Worm (Caenorhabditis elegans) whole organism, mixed stage, embryonic: ENCODE measurements around the gene ani-3.

Experiments used
- M03D4.4 ChIP-seq: sonication (generic microtip); optimal IDR thresholded peaks from 2 replicates; lab custom pipeline; 2017; ENCODE audit warnings: mild to moderate bottlenecking, missing genetic modification characterization, missing compliant biosample characterization
- bed-3 ChIP-seq: fragments of 200-800 bp; sonication (Bioruptor generic); optimal IDR thresholded peaks from 3 replicates; lab custom pipeline; 2018; ENCODE audit warnings: mild to moderate bottlenecking, missing genetic modification characterization, moderate library complexity, missing compliant biosample characterization
- ceh-39 ChIP-seq: fragments of 150-350 bp; optimal IDR thresholded peaks from 2 replicates; lab custom pipeline; 2014; ENCODE audit warnings: missing biosample characterization, missing genetic modification characterization
- ceh-43 ChIP-seq: fragments of 200-800 bp; sonication (Bioruptor generic); optimal IDR thresholded peaks from 2 replicates; lab custom pipeline; 2018; ENCODE audit warnings: mild to moderate bottlenecking, missing genetic modification characterization, moderate library complexity, missing compliant biosample characterization
- ceh-83 ChIP-seq: fragments of 200-800 bp; sonication (Bioruptor generic); optimal IDR thresholded peaks from 2 replicates; lab custom pipeline; 2018; ENCODE audit warnings: mild to moderate bottlenecking, missing genetic modification characterization, missing compliant biosample characterization
- ces-1 ChIP-seq: fragments of 150-350 bp; optimal IDR thresholded peaks from 2 replicates; lab custom pipeline; 2014; ENCODE audit warnings: missing biosample characterization, missing genetic modification reagents, missing genetic modification characterization
- cnd-1 ChIP-seq: fragments of 200-800 bp; sonication (Bioruptor generic); optimal IDR thresholded peaks from 2 replicates; lab custom pipeline; 2018; ENCODE audit warnings: mild to moderate bottlenecking, missing genetic modification characterization, missing compliant biosample characterization
- drap-1 ChIP-seq: fragments of 200-800 bp; sonication (Bioruptor generic); optimal IDR thresholded peaks from 3 replicates; lab custom pipeline; 2018; ENCODE audit warnings: mild to moderate bottlenecking, missing genetic modification characterization, missing compliant biosample characterization
- elt-1 ChIP-seq: sonication (generic microtip); optimal IDR thresholded peaks from 2 replicates; lab custom pipeline; 2017; ENCODE audit warnings: missing genetic modification characterization, mild to moderate bottlenecking, missing compliant biosample characterization, antibody characterized with exemption, moderate library complexity, borderline replicate concordance; ENCODE audit not compliant: insufficient read depth
- elt-3 ChIP-seq: fragments of 150-350 bp; optimal IDR thresholded peaks from 2 replicates; lab custom pipeline; 2014; ENCODE audit warnings: missing biosample characterization, missing genetic modification characterization
- flh-1 ChIP-seq: fragments of 200-800 bp; sonication (Bioruptor generic); optimal IDR thresholded peaks from 2 replicates; lab custom pipeline; 2018; ENCODE audit warnings: mild to moderate bottlenecking, missing genetic modification characterization, moderate library complexity, missing compliant biosample characterization
- ham-2 ChIP-seq: fragments of 200-800 bp; sonication (Bioruptor generic); optimal IDR thresholded peaks from 2 replicates; lab custom pipeline; 2018; ENCODE audit warnings: mild to moderate bottlenecking, missing genetic modification characterization, missing compliant biosample characterization
- hlh-1 ChIP-seq: fragments of 150-350 bp; optimal IDR thresholded peaks from 2 replicates; lab custom pipeline; 2014; ENCODE audit warnings: missing biosample characterization, missing genetic modification reagents, missing genetic modification characterization
- lin-13 ChIP-seq: fragments of 150-350 bp; optimal IDR thresholded peaks from 2 replicates; lab custom pipeline; 2014; ENCODE audit warnings: missing biosample characterization, missing genetic modification characterization
- lsy-2 ChIP-seq: fragments of 150-350 bp; optimal IDR thresholded peaks from 2 replicates; lab custom pipeline; 2014; ENCODE audit warnings: missing biosample characterization, missing genetic modification characterization
- mab-5 ChIP-seq: fragments of 150-350 bp; optimal IDR thresholded peaks from 2 replicates; lab custom pipeline; 2014; ENCODE audit warnings: missing biosample characterization, missing genetic modification characterization
- mep-1 ChIP-seq: fragments of 150-350 bp; optimal IDR thresholded peaks from 2 replicates; lab custom pipeline; 2017; ENCODE audit warnings: missing biosample characterization, missing genetic modification reagents, missing genetic modification characterization, inconsistent platforms
- mls-2 ChIP-seq: sonication (generic microtip); optimal IDR thresholded peaks from 2 replicates; lab custom pipeline; 2016; ENCODE audit warnings: mild to moderate bottlenecking, missing genetic modification characterization, moderate library complexity, missing compliant biosample characterization
- nhr-12 ChIP-seq: fragments of 150-350 bp; optimal IDR thresholded peaks from 2 replicates; lab custom pipeline; 2014; ENCODE audit warnings: missing biosample characterization, missing genetic modification characterization
- nhr-2 ChIP-seq: fragments of 150-350 bp; optimal IDR thresholded peaks from 2 replicates; lab custom pipeline; 2014; ENCODE audit warnings: missing biosample characterization, missing genetic modification characterization
- nhr-237 ChIP-seq: fragments of 150-350 bp; optimal IDR thresholded peaks from 2 replicates; lab custom pipeline; 2014; ENCODE audit warnings: missing biosample characterization, missing genetic modification characterization
- nhr-28 ChIP-seq: fragments of 150-350 bp; optimal IDR thresholded peaks from 2 replicates; lab custom pipeline; 2014; ENCODE audit warnings: missing biosample characterization, missing genetic modification characterization
- nhr-76 ChIP-seq: sonication (generic microtip); optimal IDR thresholded peaks from 2 replicates; lab custom pipeline; 2017; ENCODE audit warnings: missing biosample characterization, missing genetic modification characterization
- pha-4 ChIP-seq: fragments of 150-350 bp; optimal IDR thresholded peaks from 2 replicates; lab custom pipeline; 2018; ENCODE audit warnings: missing biosample characterization, missing genetic modification reagents, missing genetic modification characterization
- sem-2 ChIP-seq: fragments of 200-800 bp; sonication (Bioruptor generic); optimal IDR thresholded peaks from 2 replicates; lab custom pipeline; 2018; ENCODE audit warnings: mild to moderate bottlenecking, missing genetic modification characterization, missing compliant biosample characterization
- snpc-4 ChIP-seq: fragments of 150-350 bp; optimal IDR thresholded peaks from 2 replicates; lab custom pipeline; 2014; ENCODE audit warnings: missing biosample characterization, missing genetic modification characterization
- sptf-1 ChIP-seq: sonication (generic microtip); optimal IDR thresholded peaks from 2 replicates; lab custom pipeline; 2017; ENCODE audit warnings: mild to moderate bottlenecking, missing genetic modification characterization, moderate library complexity, missing compliant biosample characterization
- tbx-8 ChIP-seq: fragments of 200-800 bp; sonication (Bioruptor generic); optimal IDR thresholded peaks from 2 replicates; lab custom pipeline; 2018; ENCODE audit warnings: mild to moderate bottlenecking, missing genetic modification characterization, moderate library complexity, missing compliant biosample characterization
- unc-39 ChIP-seq: fragments of 150-350 bp; optimal IDR thresholded peaks from 2 replicates; lab custom pipeline; 2014; ENCODE audit warnings: missing biosample characterization, missing genetic modification characterization
- unc-62 ChIP-seq: fragments of 150-350 bp; optimal IDR thresholded peaks from 2 replicates; lab custom pipeline; 2014; ENCODE audit warnings: missing biosample characterization, missing genetic modification reagents, missing genetic modification characterization
- zip-8 ChIP-seq: fragments of 150-350 bp; optimal IDR thresholded peaks from 2 replicates; lab custom pipeline; 2014; ENCODE audit warnings: missing biosample characterization, missing genetic modification characterization
- ztf-11 ChIP-seq: fragments of 150-350 bp; optimal IDR thresholded peaks from 2 replicates; lab custom pipeline; 2014; ENCODE audit warnings: missing biosample characterization, missing genetic modification characterization

ani-3 gene

ce11 chrV:19738117-19738516, 40.6 kb downstream of the ani-3 start, which contains the start of gene fbxa-131:
Gene fbxa-131 (plus strand): TSS chrV:19738417.
- no peak for TF ChIP-seq M03D4.4
- no peak for TF ChIP-seq mep-1 (tag; lab: Kevin White, UChicago)
- no peak for TF ChIP-seq lin-13 (tag; lab: Kevin White, UChicago)
- TF ChIP-seq cnd-1 (tag; lab: Kevin White, UChicago): no peak
- TF ChIP-seq tbx-8 (GFP tag; lab: Kevin White, UChicago): no peak
- no peak for TF ChIP-seq ceh-83 (GFP tag; lab: Kevin White, UChicago)

ce11 chrV:19741034-19741433, 43.5 kb downstream of the ani-3 start, which contains the start of gene W04E12.2:
Gene W04E12.2 (minus strand): TSS chrV:19741134.
- TF ChIP-seq drap-1 (GFP tag; lab: Kevin White, UChicago): no peak
- no peak for TF ChIP-seq ztf-11 (tag; lab: Kevin White, UChicago)
- no peak for TF ChIP-seq cnd-1 (tag; lab: Kevin White, UChicago)
- TF ChIP-seq nhr-12 (tag; lab: Kevin White, UChicago): no peak
- TF ChIP-seq sem-2 (GFP tag; lab: Kevin White, UChicago): no peak
- no peak for TF ChIP-seq ceh-43
- TF ChIP-seq nhr-28 (tag; lab: Kevin White, UChicago): no peak
- no peak for TF ChIP-seq ceh-39
- TF ChIP-seq flh-1 (GFP tag; lab: Kevin White, UChicago): no peak
- no peak for TF ChIP-seq mab-5 (tag; lab: Kevin White, UChicago)
- TF ChIP-seq lsy-2: no peak
- no peak for TF ChIP-seq snpc-4 (tag; lab: Kevin White, UChicago)
- no peak for TF ChIP-seq ham-2
- TF ChIP-seq elt-3 (tag; lab: Kevin White, UChicago): no peak
- no peak for TF ChIP-seq zip-8 (tag; lab: Kevin White, UChicago)
- no peak for TF ChIP-seq nhr-76 (tag; lab: Kevin White, UChicago)
- TF ChIP-seq M03D4.4: no peak
- no peak for TF ChIP-seq bed-3 (GFP tag; lab: Kevin White, UChicago)
- TF ChIP-seq sptf-1 (tag; lab: Kevin White, UChicago): no peak

- no peak for TF ChIP-seq elt-1 (tag; lab: Kevin White, UChicago)
- no peak for TF ChIP-seq mep-1 (tag; lab: Kevin White, UChicago)
- TF ChIP-seq nhr-237 (tag; lab: Kevin White, UChicago): no peak
- no peak for TF ChIP-seq flh-1 (GFP tag; lab: Kevin White, UChicago)
- TF ChIP-seq ztf-11 (tag; lab: Kevin White, UChicago): no peak
- no peak for TF ChIP-seq ceh-83 (GFP tag; lab: Kevin White, UChicago)
- TF ChIP-seq ces-1 (GFP tag; lab: Kevin White, UChicago): no peak
- TF ChIP-seq ham-2: no peak
- TF ChIP-seq lsy-2: no peak
- TF ChIP-seq drap-1 (GFP tag; lab: Kevin White, UChicago): no peak
- TF ChIP-seq, all 35 proteins: peak for 0
Measured at ce11 chrV:19741651-19742050, 44.1 kb downstream of the ani-3 start, which contains the start of gene W04E12.3. Gene W04E12.3 (plus strand): TSS chrV:19741951.

ce11 chrV:19743305-19743704, 45.8 kb downstream of the ani-3 start, which contains the start of gene W04E12.4:
Gene W04E12.4 (plus strand): TSS chrV:19743605.
- TF ChIP-seq zip-8 (tag; lab: Kevin White, UChicago) (no peak), mls-2 (tag; lab: Kevin White, UChicago) (no peak), bed-3 (GFP tag; lab: Kevin White, UChicago) (no peak), mep-1 (tag; lab: Kevin White, UChicago) (no peak), lin-13 (tag; lab: Kevin White, UChicago) (no peak)

ce11 chrV:19743794-19744193, 46.3 kb downstream of the ani-3 start:
- TF ChIP-seq lsy-2: no peak
- TF ChIP-seq pha-4: no peak
- no peak for TF ChIP-seq ham-2
- TF ChIP-seq tbx-8 (GFP tag; lab: Kevin White, UChicago): no peak
- no peak for TF ChIP-seq snpc-4 (tag; lab: Kevin White, UChicago)
- no peak for TF ChIP-seq zip-8 (tag; lab: Kevin White, UChicago)
- TF ChIP-seq mep-1 (tag; lab: Kevin White, UChicago): no peak
- no peak for TF ChIP-seq nhr-12 (tag; lab: Kevin White, UChicago)
- no peak for TF ChIP-seq unc-39 (tag; lab: Kevin White, UChicago)

- TF ChIP-seq mab-5 (tag; lab: Kevin White, UChicago): no peak
- TF ChIP-seq snpc-4 (tag; lab: Kevin White, UChicago): no peak
- no peak for TF ChIP-seq lsy-2
- no peak for TF ChIP-seq unc-62 (GFP tag; lab: Kevin White, UChicago)
- TF ChIP-seq nhr-2 (tag; lab: Kevin White, UChicago): no peak
- TF ChIP-seq pha-4: no peak
- TF ChIP-seq ceh-83 (GFP tag; lab: Kevin White, UChicago): no peak
- no peak for TF ChIP-seq hlh-1 (tag; lab: Kevin White, UChicago)
Measured at ce11 chrV:19744210-19744609, 46.7 kb downstream of the ani-3 start.
